Worm (Caenorhabditis elegans): Measurements from ENCODE around the gene C01B10.44.

C01B10.44 gene

ce11 chrIV:6621252-6621651 is 2.2 kb upstream of the C01B10.44 start, which contains the start of gene C01B10.3:
TSS of gene C01B10.3 (minus strand) at chrIV:6621352.
- TF ChIP-seq arid-1 (GFP tag; conservative IDR thresholded peaks at IDR 0.05) (no peak), fos-1 (tag; optimal IDR thresholded peaks at IDR 0.05) (no peak), lin-15B (tag; optimal IDR thresholded peaks at IDR 0.05) (no peak), ZK546.5 (tag; optimal IDR thresholded peaks at IDR 0.05) (no peak), Y5F2A.4 (GFP tag; optimal IDR thresholded peaks at IDR 0.05) (no peak), mxl-2 (GFP tag; conservative IDR thresholded peaks at IDR 0.05) (no peak), ceh-28 (tag; optimal IDR thresholded peaks at IDR 0.05) (no peak), zip-11 (GFP tag; IDR thresholded peaks at IDR 0.05) (no peak), D1046.2 (GFP tag; IDR thresholded peaks at IDR 0.05) (no peak), daf-8 (GFP tag; IDR thresholded peaks at IDR 0.05) (no peak), jun-1 (tag; optimal IDR thresholded peaks at IDR 0.05) (no peak), ztf-11 (tag; optimal IDR thresholded peaks at IDR 0.05) (no peak), nhr-76 (tag; optimal IDR thresholded peaks at IDR 0.05) (no peak)

- TF ChIP-seq mdl-1 (tag; optimal IDR thresholded peaks at IDR 0.05) (peak in 1 of 2 experiments; percentile 7), nhr-28 (tag; optimal IDR thresholded peaks at IDR 0.05) (peak; percentile 75), dve-1 (tag; optimal IDR thresholded peaks at IDR 0.05; ENCODE audit: insufficient read depth) (peak; percentile 50), hif-1 (tag; optimal IDR thresholded peaks at IDR 0.05) (no peak), F44E2.7 (GFP tag; IDR thresholded peaks at IDR 0.05) (no peak)
Measured at ce11 chrIV:6622142-6622541, 1.3 kb upstream of the C01B10.44 start.

ce11 chrIV:6627798-6628197 is 4.3 kb downstream of the C01B10.44 start, which contains the start of gene cest-5.2:
TSS of gene cest-5.2 (minus strand) at chrIV:6627925.
- TF ChIP-seq nhr-28 (tag; optimal IDR thresholded peaks at IDR 0.05) (peak; percentile 54), spr-3 (GFP tag; optimal IDR thresholded peaks at IDR 0.05) (no peak), nhr-42 (GFP tag; IDR thresholded peaks at IDR 0.05) (no peak), nhr-76 (tag; optimal IDR thresholded peaks at IDR 0.05) (no peak), Y105C5A.15 (GFP tag; IDR thresholded peaks at IDR 0.05) (no peak), dmd-9 (GFP tag; IDR thresholded peaks at IDR 0.05) (no peak), pha-4 (GFP tag; IDR thresholded peaks at IDR 0.05) (no peak), pha-4 (tag; optimal IDR thresholded peaks at IDR 0.05) (no peak), daf-16 (GFP tag; optimal IDR thresholded peaks at IDR 0.05) (no peak), daf-16 (tag; optimal IDR thresholded peaks at IDR 0.05) (peak; percentile 81), ztf-11 (tag; optimal IDR thresholded peaks at IDR 0.05) (no peak), lin-15B (tag; optimal IDR thresholded peaks at IDR 0.05) (no peak), dmd-8 (GFP tag; IDR thresholded peaks at IDR 0.05) (no peak), nhr-11 (tag; optimal IDR thresholded peaks at IDR 0.05) (no peak), ceh-28 (tag; optimal IDR thresholded peaks at IDR 0.05) (no peak), nhr-102 (tag; optimal IDR thresholded peaks at IDR 0.05) (peak; percentile 5), ceh-62 (tag; optimal IDR thresholded peaks at IDR 0.05) (no peak), T26A8.4 (GFP tag; IDR thresholded peaks at IDR 0.05) (no peak), F26F4.8 (GFP tag; conservative IDR thresholded peaks at IDR 0.05) (no peak), nhr-48 (tag; optimal IDR thresholded peaks at IDR 0.05) (no peak), spr-1 (tag; optimal IDR thresholded peaks at IDR 0.05) (no peak), zip-11 (GFP tag; IDR thresholded peaks at IDR 0.05) (no peak), pqm-1 (tag; optimal IDR thresholded peaks at IDR 0.05) (peak; percentile 68), aly-2 (tag; optimal IDR thresholded peaks at IDR 0.05) (no peak), dve-1 (tag; optimal IDR thresholded peaks at IDR 0.05; ENCODE audit: insufficient read depth) (peak; percentile 51), Y75B8A.6 (GFP tag; IDR thresholded peaks at IDR 0.05) (no peak), daf-19 (GFP tag; conservative IDR thresholded peaks at IDR 0.05) (no peak), lim-7 (GFP tag; IDR thresholded peaks at IDR 0.05) (no peak), hlh-30 (tag; optimal IDR thresholded peaks at IDR 0.05; ENCODE audit: insufficient read depth) (no peak), ceh-82 (tag; optimal IDR thresholded peaks at IDR 0.05) (no peak), gei-8 (GFP tag; optimal IDR thresholded peaks at IDR 0.05) (no peak), ztf-7 (tag; optimal IDR thresholded peaks at IDR 0.05) (no peak)
